Fruit fly (Drosophila melanogaster) whole organism, embryonic: Measurements from ENCODE around the gene Delta.

Experiments
- Blimp-1 ChIP-seq: fragments of 200-800 bp; sonication (Bioruptor generic); optimal IDR thresholded peaks from 3 replicates; lab custom pipeline; 2018; ENCODE audit warnings: missing biosample characterization, missing genetic modification characterization, mild to moderate bottlenecking, moderate library complexity, missing genetic modification reagents
- CG10321 ChIP-seq: fragments of 200-800 bp; sonication (Bioruptor generic); IDR thresholded peaks from 2 replicates; pipeline ENCODE4 v1.3.6; 2022; ENCODE audit warnings: missing biosample characterization, missing genetic modification characterization
- CG10543 ChIP-seq: fragments of 200-800 bp; sonication (Bioruptor generic); optimal IDR thresholded peaks from 3 replicates; lab custom pipeline; 2017; ENCODE audit warnings: missing biosample characterization, mild to moderate bottlenecking, missing genetic modification characterization, moderate library complexity
- CG11695 ChIP-seq: fragments of 200-800 bp; sonication (Bioruptor generic); IDR thresholded peaks from 3 replicates; pipeline ENCODE4 v1.3.6; 2022; ENCODE audit warnings: missing biosample characterization, missing genetic modification characterization
- CG13287 ChIP-seq: fragments of 200-800 bp; sonication (Bioruptor generic); IDR thresholded peaks from 2 replicates; pipeline ENCODE4 v1.3.6; 2022; ENCODE audit warnings: missing biosample characterization, missing genetic modification characterization; ENCODE audit not compliant: partially characterized antibody
- CG13775 ChIP-seq: fragments of 200-800 bp; sonication (Bioruptor generic); optimal IDR thresholded peaks from 3 replicates; lab custom pipeline; 2017; ENCODE audit warnings: missing biosample characterization, mild to moderate bottlenecking, missing genetic modification characterization
- CG14860 ChIP-seq: fragments of 200-800 bp; sonication (Bioruptor generic); IDR thresholded peaks from 3 replicates; pipeline ENCODE4 v1.3.6; 2022; ENCODE audit warnings: missing biosample characterization, missing genetic modification characterization; ENCODE audit not compliant: partially characterized antibody
- CG1602 ChIP-seq: fragments of 200-800 bp; sonication (Bioruptor generic); optimal IDR thresholded peaks from 3 replicates; lab custom pipeline; 2016; ENCODE audit warnings: missing biosample characterization, missing genetic modification characterization
- CG17912 ChIP-seq: fragments of 200-800 bp; sonication (Bioruptor generic); optimal IDR thresholded peaks from 2 replicates; lab custom pipeline; 2018; ENCODE audit warnings: missing biosample characterization, mild to moderate bottlenecking, missing genetic modification characterization
- CG2199 ChIP-seq: fragments of 200-800 bp; sonication (Bioruptor generic); IDR thresholded peaks from 3 replicates; pipeline ENCODE4 v1.3.6; 2022; ENCODE audit warnings: missing biosample characterization, missing genetic modification characterization
- CG2202 ChIP-seq: fragments of 200-800 bp; sonication (Bioruptor generic); optimal IDR thresholded peaks from 2 replicates; lab custom pipeline; 2018; ENCODE audit warnings: missing biosample characterization, mild to moderate bottlenecking, missing genetic modification characterization
- CG30020 ChIP-seq: fragments of 200-800 bp; optimal IDR thresholded peaks from 2 replicates; lab custom pipeline; 2019; ENCODE audit warnings: missing biosample characterization, mild to moderate bottlenecking, missing genetic modification characterization, moderate library complexity
- CG31441 ChIP-seq: fragments of 200-800 bp; sonication (Bioruptor generic); IDR thresholded peaks from 2 replicates; pipeline ENCODE4 v1.3.6; 2022; ENCODE audit warnings: missing biosample characterization, missing genetic modification characterization
- CG32532 ChIP-seq: fragments of 200-800 bp; sonication (Bioruptor generic); IDR thresholded peaks from 2 replicates; pipeline ENCODE4 v1.3.6; 2022; ENCODE audit warnings: missing biosample characterization, missing genetic modification characterization
- CG3847 ChIP-seq: fragments of 200-800 bp; sonication (Bioruptor generic); IDR thresholded peaks from 2 replicates; pipeline ENCODE4 v1.3.6; 2022; ENCODE audit warnings: missing biosample characterization, missing genetic modification characterization
- CG6254 ChIP-seq: fragments of 200-800 bp; sonication (Bioruptor generic); optimal IDR thresholded peaks from 3 replicates; lab custom pipeline; 2017; ENCODE audit warnings: mild to moderate bottlenecking, missing biosample characterization, missing genetic modification reagents, missing genetic modification characterization
- CG8089 ChIP-seq: fragments of 200-800 bp; sonication (Bioruptor generic); optimal IDR thresholded peaks from 3 replicates; lab custom pipeline; 2016; ENCODE audit warnings: missing biosample characterization, missing genetic modification characterization
- E2f2 ChIP-seq: fragments of 200-800 bp; sonication (Bioruptor generic); IDR thresholded peaks from 2 replicates; pipeline ENCODE4 v1.3.6; 2022; ENCODE audit warnings: missing biosample characterization, missing genetic modification characterization
- GATAe ChIP-seq: fragments of 200-800 bp; sonication (Bioruptor generic); conservative IDR thresholded peaks from 2 replicates; pipeline ENCODE4 v1.3.6; 2022; ENCODE audit warnings: missing biosample characterization, missing genetic modification characterization
- HLH4C ChIP-seq: fragments of 200-800 bp; sonication (Bioruptor generic); IDR thresholded peaks from 3 replicates; pipeline ENCODE4 v1.3.6; 2022; ENCODE audit warnings: missing biosample characterization, missing genetic modification characterization; ENCODE audit not compliant: partially characterized antibody
- HmgZ ChIP-seq: fragments of 200-800 bp; sonication (Bioruptor generic); optimal IDR thresholded peaks from 2 replicates; lab custom pipeline; 2018; ENCODE audit warnings: missing biosample characterization, mild to moderate bottlenecking, missing genetic modification characterization
- Hr51 ChIP-seq, 2 experiments: fragments of 200-800 bp; sonication (Bioruptor generic); optimal IDR thresholded peaks; 2 replicates in 1 of 2; 3 replicates in 1 of 2; lab custom pipeline; 2016 to 2018; ENCODE audit warnings: missing biosample characterization in 2 of 2, missing genetic modification characterization in 2 of 2, mild to moderate bottlenecking in 1 of 2, moderate library complexity in 1 of 2
- Hr78 ChIP-seq, 2 experiments: fragments of 200-800 bp in 1 of 2; fragments of >200 bp in 1 of 2; sonication (Bioruptor generic) in 1 of 2; optimal IDR thresholded peaks; 2 replicates each; lab custom pipeline; 2017 to 2019; ENCODE audit warnings: missing biosample characterization in 2 of 2, missing genetic modification characterization in 2 of 2, mild to moderate bottlenecking in 1 of 2, moderate library complexity in 1 of 2
- Mrtf ChIP-seq: fragments of 200-800 bp; sonication (Bioruptor generic); IDR thresholded peaks from 3 replicates; pipeline ENCODE4 v1.3.6; 2022; ENCODE audit warnings: missing biosample characterization, missing genetic modification characterization
- Nf-YC ChIP-seq: fragments of 200-800 bp; optimal IDR thresholded peaks from 3 replicates; lab custom pipeline; 2019; ENCODE audit warnings: missing biosample characterization, mild to moderate bottlenecking, missing genetic modification characterization, moderate library complexity
- Tbp ChIP-seq: fragments of >200 bp; optimal IDR thresholded peaks from 2 replicates; lab custom pipeline; 2018; ENCODE audit warnings: missing biosample characterization, missing genetic modification characterization
- YL-1 ChIP-seq: fragments of 200-800 bp; sonication (Bioruptor generic); optimal IDR thresholded peaks from 3 replicates; lab custom pipeline; 2017; ENCODE audit warnings: missing biosample characterization, mild to moderate bottlenecking, missing genetic modification characterization
- ap ChIP-seq: fragments of 200-800 bp; sonication (Bioruptor generic); IDR thresholded peaks from 2 replicates; pipeline ENCODE4 v1.3.6; 2022; ENCODE audit warnings: missing biosample characterization, missing genetic modification characterization
- chinmo ChIP-seq: fragments of 200-800 bp; sonication (Bioruptor generic); IDR thresholded peaks from 4 replicates; pipeline ENCODE4 v1.3.6; 2022; ENCODE audit warnings: missing biosample characterization, missing genetic modification characterization; ENCODE audit not compliant: partially characterized antibody
- crol ChIP-seq: fragments of 200-800 bp; sonication (Bioruptor generic); IDR thresholded peaks from 2 replicates; pipeline ENCODE4 v1.3.6; 2022; ENCODE audit warnings: missing biosample characterization, missing genetic modification characterization
- crp ChIP-seq, 2 experiments: fragments of 200-800 bp; sonication (Bioruptor generic); optimal IDR thresholded peaks; 2 replicates in 1 of 2; 3 replicates in 1 of 2; lab custom pipeline; 2017; ENCODE audit warnings: missing biosample characterization in 2 of 2, missing genetic modification characterization in 2 of 2, mild to moderate bottlenecking in 1 of 2, moderate library complexity in 1 of 2
- cwo ChIP-seq: fragments of 200-800 bp; sonication (Bioruptor generic); optimal IDR thresholded peaks from 3 replicates; lab custom pipeline; 2017; ENCODE audit warnings: missing biosample characterization, missing genetic modification characterization, mild to moderate bottlenecking, moderate library complexity, missing genetic modification reagents
- dati ChIP-seq: fragments of 200-800 bp; sonication (Bioruptor generic); IDR thresholded peaks from 2 replicates; pipeline ENCODE4 v1.3.6; 2022; ENCODE audit warnings: missing biosample characterization, missing genetic modification characterization
- exex ChIP-seq: fragments of 200-800 bp; sonication (Bioruptor generic); optimal IDR thresholded peaks from 4 replicates; lab custom pipeline; 2018; ENCODE audit warnings: missing biosample characterization, mild to moderate bottlenecking, missing genetic modification characterization, moderate library complexity
- fd64A ChIP-seq: fragments of 200-800 bp; sonication (Bioruptor generic); optimal IDR thresholded peaks from 3 replicates; lab custom pipeline; 2018; ENCODE audit warnings: missing biosample characterization, mild to moderate bottlenecking, missing genetic modification characterization
- gt ChIP-seq: fragments of 200-800 bp; sonication (Bioruptor generic); IDR thresholded peaks from 2 replicates; pipeline ENCODE4 v1.3.6; 2022; ENCODE audit warnings: missing biosample characterization, missing genetic modification characterization
- jumu ChIP-seq: fragments of 200-800 bp; sonication (Bioruptor generic); optimal IDR thresholded peaks from 3 replicates; lab custom pipeline; 2016; ENCODE audit warnings: missing biosample characterization, missing genetic modification characterization
- kay ChIP-seq: fragments of 200-800 bp; sonication (Bioruptor generic); optimal IDR thresholded peaks from 2 replicates; lab custom pipeline; 2016; ENCODE audit warnings: missing biosample characterization, missing genetic modification characterization
- mld ChIP-seq: fragments of 200-800 bp; sonication (Bioruptor generic); IDR thresholded peaks from 3 replicates; pipeline ENCODE4 v1.3.6; 2022; ENCODE audit warnings: missing biosample characterization, missing genetic modification characterization; ENCODE audit not compliant: partially characterized antibody
- nau ChIP-seq: fragments of 200-800 bp; sonication (Bioruptor generic); optimal IDR thresholded peaks from 3 replicates; lab custom pipeline; 2017; ENCODE audit warnings: missing biosample characterization, mild to moderate bottlenecking, missing genetic modification characterization, missing genetic modification reagents
- nerfin-2 ChIP-seq: fragments of 200-800 bp; sonication (Bioruptor generic); IDR thresholded peaks from 2 replicates; pipeline ENCODE4 v1.3.6; 2022; ENCODE audit warnings: missing biosample characterization, missing genetic modification characterization; ENCODE audit not compliant: partially characterized antibody
- nom ChIP-seq: fragments of 200-800 bp; sonication (Bioruptor generic); optimal IDR thresholded peaks from 2 replicates; lab custom pipeline; 2017; ENCODE audit warnings: missing biosample characterization, missing genetic modification characterization, mild to moderate bottlenecking, moderate library complexity, missing genetic modification reagents
- oc ChIP-seq: fragments of 200-800 bp; sonication (Bioruptor generic); optimal IDR thresholded peaks from 2 replicates; lab custom pipeline; 2018; ENCODE audit warnings: missing biosample characterization, mild to moderate bottlenecking, missing genetic modification characterization, moderate library complexity
- p53 ChIP-seq: fragments of 200-800 bp; sonication (Bioruptor generic); optimal IDR thresholded peaks from 2 replicates; lab custom pipeline; 2016; ENCODE audit warnings: missing biosample characterization, missing genetic modification characterization
- pnt ChIP-seq: fragments of 200-800 bp; sonication (Bioruptor generic); optimal IDR thresholded peaks from 3 replicates; lab custom pipeline; 2016; ENCODE audit warnings: missing biosample characterization, missing genetic modification characterization
- pros ChIP-seq: fragments of 200-800 bp; sonication (Bioruptor generic); optimal IDR thresholded peaks from 3 replicates; lab custom pipeline; 2019; ENCODE audit warnings: missing biosample characterization, mild to moderate bottlenecking, missing genetic modification characterization, moderate library complexity
- tll ChIP-seq, 2 experiments: fragments of 200-800 bp in 1 of 2; fragments of >200 bp in 1 of 2; sonication (Bioruptor generic) in 1 of 2; optimal IDR thresholded peaks; 2 replicates each; lab custom pipeline; 2017 to 2019; ENCODE audit warnings: missing biosample characterization in 2 of 2, missing genetic modification characterization in 2 of 2, mild to moderate bottlenecking in 1 of 2, moderate library complexity in 1 of 2
- tna ChIP-seq: fragments of 200-800 bp; sonication (Bioruptor generic); IDR thresholded peaks from 2 replicates; pipeline ENCODE4 v1.3.6; 2022; ENCODE audit warnings: missing biosample characterization, missing genetic modification characterization; ENCODE audit not compliant: partially characterized antibody
- tup ChIP-seq: fragments of 200-800 bp; sonication (Bioruptor generic); optimal IDR thresholded peaks from 2 replicates; lab custom pipeline; 2016; ENCODE audit warnings: missing biosample characterization, mild to moderate bottlenecking, missing genetic modification characterization, moderate library complexity

Gene Delta

DNA sequence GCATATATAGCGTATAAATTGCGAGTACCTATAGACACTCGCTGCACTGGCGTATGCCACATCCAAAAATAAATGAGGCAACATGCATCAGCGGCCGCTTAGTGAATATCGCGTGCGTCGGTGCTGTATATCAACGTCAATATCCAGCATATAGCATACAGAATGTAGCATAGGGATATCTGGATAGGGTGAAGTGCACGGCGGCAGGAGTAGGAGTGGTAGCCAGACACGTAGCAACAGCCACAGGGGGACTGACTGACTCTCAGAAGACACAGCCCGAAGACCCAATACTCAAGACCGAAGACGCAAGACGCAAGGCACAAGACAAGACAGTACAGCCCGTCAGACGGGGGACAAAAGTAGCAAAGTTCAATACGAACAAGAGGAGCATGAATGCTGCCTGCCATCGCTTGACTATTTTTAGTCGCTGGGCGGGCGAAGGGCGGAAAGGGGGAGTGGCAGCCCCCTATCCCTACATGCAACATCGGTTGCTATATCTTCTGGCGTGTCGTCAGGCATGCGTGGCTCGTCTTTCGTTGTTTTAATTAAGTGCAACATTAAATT, 8.8 kb downstream of the Delta start:
- TF ChIP-seq CG13775 (GFP tag; lab: Kevin White, UChicago) (no peak), jumu (GFP tag; lab: Kevin White, UChicago) (no peak), Tbp (no peak), CG17912 (no peak), Nf-YC (tag; lab: Kevin White, UChicago) (no peak), fd64A (GFP tag; lab: Kevin White, UChicago) (no peak), mld (GFP tag; lab: Robert Waterston, UW) (no peak), pros (peak; percentile 89), CG2202 (tag; lab: Kevin White, UChicago) (no peak), CG1602 (GFP tag; lab: Kevin White, UChicago) (no peak), HmgZ (tag; lab: Kevin White, UChicago) (no peak), oc (tag; lab: Kevin White, UChicago) (no peak), CG10543 (GFP tag; lab: Kevin White, UChicago) (no peak), Hr51 (GFP tag; optimal IDR thresholded peaks at IDR 0.05; lab: Kevin White, UChicago) (no peak), nerfin-2 (no peak), exex (tag; lab: Kevin White, UChicago) (no peak), CG8089 (no peak), E2f2 (GFP tag; lab: Robert Waterston, UW) (no peak), dati (GFP tag; lab: Robert Waterston, UW) (no peak), CG3847 (no peak), CG31441 (no peak), chinmo (0 out of 4 replicates have a peak, but pooled peaks have one; percentile 6), CG32532 (GFP tag; lab: Robert Waterston, UW) (no peak), CG13287 (no peak), CG14860 (GFP tag; lab: Robert Waterston, UW) (no peak), CG11695 (GFP tag; lab: Robert Waterston, UW) (no peak), p53 (GFP tag; lab: Kevin White, UChicago) (no peak), ap (no peak), CG6254 (GFP tag; lab: Kevin White, UChicago) (no peak), GATAe (no peak), Hr78 (GFP tag; optimal IDR thresholded peaks at IDR 0.05; lab: Kevin White, UChicago) (peak in 1 of 2 experiments; percentile 6), CG2199 (GFP tag; lab: Robert Waterston, UW) (0 out of 3 replicates have a peak, but pooled peaks have one; percentile 38), tna (no peak), pnt (GFP tag; lab: Kevin White, UChicago) (no peak), CG30020 (tag; lab: Kevin White, UChicago) (no peak), Blimp-1 (no peak), tup (no peak), YL-1 (GFP tag; lab: Kevin White, UChicago) (no peak), nau (GFP tag; lab: Kevin White, UChicago) (no peak), CG10321 (GFP tag; lab: Robert Waterston, UW) (no peak), cwo (GFP tag; lab: Kevin White, UChicago) (no peak), kay (GFP tag; lab: Kevin White, UChicago) (no peak), nom (peak; percentile 83), tll (GFP tag; optimal IDR thresholded peaks at IDR 0.05; lab: Kevin White, UChicago) (no peak), crp (GFP tag; optimal IDR thresholded peaks at IDR 0.05; lab: Kevin White, UChicago) (no peak), Mrtf (no peak), crol (GFP tag; lab: Robert Waterston, UW) (peak; percentile 70), HLH4C (GFP tag; lab: Robert Waterston, UW) (no peak), gt (GFP tag; lab: Robert Waterston, UW) (no peak)
